Fruit fly (Drosophila melanogaster) whole organism, embryonic: ENCODE results near the gene Polr1C.

ENCODE experiments used
- Antp ChIP-seq: fragments of 200-800 bp; sonication (Bioruptor generic); optimal IDR thresholded peaks from 3 replicates; lab custom pipeline; 2016; ENCODE audit warnings: missing biosample characterization, missing genetic modification characterization
- Bgb ChIP-seq: fragments of 200-800 bp; sonication (Bioruptor generic); IDR thresholded peaks from 2 replicates; pipeline ENCODE4 v1.3.6; 2022; ENCODE audit warnings: missing biosample characterization, missing genetic modification characterization; ENCODE audit not compliant: partially characterized antibody
- CG10959 ChIP-seq: fragments of 200-800 bp; sonication (Bioruptor generic); IDR thresholded peaks from 2 replicates; pipeline ENCODE4 v1.3.6; 2022; ENCODE audit warnings: missing biosample characterization, missing genetic modification characterization
- CG11093 ChIP-seq: fragments of 200-800 bp; sonication (Bioruptor generic); IDR thresholded peaks from 3 replicates; pipeline ENCODE4 v1.3.6; 2022; ENCODE audit warnings: missing biosample characterization, missing genetic modification characterization
- CG11696 ChIP-seq: fragments of 200-800 bp; sonication (Bioruptor generic); IDR thresholded peaks from 2 replicates; pipeline ENCODE4 v1.3.6; 2022; ENCODE audit warnings: missing biosample characterization, missing genetic modification characterization
- CG14014 ChIP-seq: fragments of 200-800 bp; sonication (Bioruptor generic); IDR thresholded peaks from 2 replicates; pipeline ENCODE4 v1.3.6; 2022; ENCODE audit warnings: missing biosample characterization, missing genetic modification characterization
- CG14860 ChIP-seq: fragments of 200-800 bp; sonication (Bioruptor generic); IDR thresholded peaks from 3 replicates; pipeline ENCODE4 v1.3.6; 2022; ENCODE audit warnings: missing biosample characterization, missing genetic modification characterization; ENCODE audit not compliant: partially characterized antibody
- CG15696 ChIP-seq: fragments of 200-800 bp; sonication (Bioruptor generic); optimal IDR thresholded peaks from 2 replicates; lab custom pipeline; 2019; ENCODE audit warnings: missing biosample characterization, mild to moderate bottlenecking, missing genetic modification characterization, moderate library complexity
- CG1603 ChIP-seq: fragments of 200-800 bp; sonication (Bioruptor generic); optimal IDR thresholded peaks from 2 replicates; lab custom pipeline; 2019; ENCODE audit warnings: missing biosample characterization, mild to moderate bottlenecking, missing genetic modification characterization, moderate library complexity
- CG16863 ChIP-seq: fragments of 200-800 bp; sonication (Bioruptor generic); optimal IDR thresholded peaks from 3 replicates; lab custom pipeline; 2016; ENCODE audit warnings: missing biosample characterization, missing genetic modification characterization
- CG17612 ChIP-seq: fragments of 200-800 bp; sonication (Bioruptor generic); IDR thresholded peaks from 2 replicates; pipeline ENCODE4 v1.3.6; 2022; ENCODE audit warnings: missing biosample characterization, missing genetic modification characterization
- CG18011 ChIP-seq: fragments of 200-800 bp; sonication (Bioruptor generic); optimal IDR thresholded peaks from 2 replicates; lab custom pipeline; 2017; ENCODE audit warnings: missing biosample characterization, missing genetic modification characterization, mild to moderate bottlenecking, moderate library complexity, missing genotype
- CG1832 ChIP-seq: fragments of 200-800 bp; sonication (Bioruptor generic); optimal IDR thresholded peaks from 2 replicates; lab custom pipeline; 2017; ENCODE audit warnings: missing biosample characterization, mild to moderate bottlenecking, missing genetic modification characterization, inconsistent platforms
- CG18619 ChIP-seq: fragments of 200-800 bp; sonication (Bioruptor generic); optimal IDR thresholded peaks from 3 replicates; lab custom pipeline; 2017; ENCODE audit warnings: missing biosample characterization, mild to moderate bottlenecking, missing genetic modification characterization
- CG30431 ChIP-seq: fragments of 200-800 bp; sonication (Bioruptor generic); optimal IDR thresholded peaks from 2 replicates; lab custom pipeline; 2017; ENCODE audit warnings: missing biosample characterization, missing genetic modification characterization
- CG3407 ChIP-seq: fragments of 200-800 bp; sonication (Bioruptor generic); optimal IDR thresholded peaks from 2 replicates; lab custom pipeline; 2018; ENCODE audit warnings: missing biosample characterization, mild to moderate bottlenecking, missing genetic modification characterization
- CG34224 ChIP-seq: fragments of 200-800 bp; sonication (Bioruptor generic); IDR thresholded peaks from 3 replicates; pipeline ENCODE4 v1.3.6; 2022; ENCODE audit warnings: missing biosample characterization, missing genetic modification characterization; ENCODE audit not compliant: partially characterized antibody
- CG43689 ChIP-seq: fragments of 200-800 bp; sonication (Bioruptor generic); IDR thresholded peaks from 2 replicates; pipeline ENCODE4 v1.3.6; 2022; ENCODE audit warnings: missing biosample characterization, missing genetic modification characterization
- CG4424 ChIP-seq: fragments of 200-800 bp; sonication (Bioruptor generic); optimal IDR thresholded peaks from 3 replicates; lab custom pipeline; 2016; ENCODE audit warnings: missing biosample characterization, missing genetic modification characterization
- CG4730 ChIP-seq: fragments of 200-800 bp; sonication (Bioruptor generic); IDR thresholded peaks from 2 replicates; pipeline ENCODE4 v1.3.6; 2022; ENCODE audit warnings: missing biosample characterization, missing genetic modification characterization
- CG6254 ChIP-seq: fragments of 200-800 bp; sonication (Bioruptor generic); optimal IDR thresholded peaks from 3 replicates; lab custom pipeline; 2017; ENCODE audit warnings: mild to moderate bottlenecking, missing biosample characterization, missing genetic modification reagents, missing genetic modification characterization
- CG7357 ChIP-seq: fragments of 200-800 bp; sonication (Bioruptor generic); IDR thresholded peaks from 3 replicates; pipeline ENCODE4 v1.3.6; 2022; ENCODE audit warnings: missing biosample characterization, missing genetic modification characterization
- CG7839 ChIP-seq: fragments of 200-800 bp; sonication (Bioruptor generic); optimal IDR thresholded peaks from 3 replicates; lab custom pipeline; 2018; ENCODE audit warnings: missing biosample characterization, mild to moderate bottlenecking, missing genetic modification characterization, moderate library complexity
- Dek ChIP-seq: fragments of 200-800 bp; sonication (Bioruptor generic); optimal IDR thresholded peaks from 3 replicates; lab custom pipeline; 2019; ENCODE audit warnings: missing biosample characterization, mild to moderate bottlenecking, missing genetic modification characterization, moderate library complexity
- Dip2 ChIP-seq: fragments of 200-800 bp; sonication (Bioruptor generic); IDR thresholded peaks from 2 replicates; pipeline ENCODE4 v1.3.6; 2022; ENCODE audit warnings: missing biosample characterization, missing genetic modification characterization
- Dp ChIP-seq: fragments of 200-800 bp; sonication (Bioruptor generic); optimal IDR thresholded peaks from 2 replicates; lab custom pipeline; 2018; ENCODE audit warnings: missing biosample characterization, mild to moderate bottlenecking, missing genetic modification characterization, moderate library complexity
- Drgx ChIP-seq: fragments of 200-800 bp; sonication (Bioruptor generic); IDR thresholded peaks from 2 replicates; pipeline ENCODE4 v1.3.6; 2022; ENCODE audit warnings: missing biosample characterization, missing genetic modification characterization
- Ets65A ChIP-seq: fragments of 200-800 bp; sonication (Bioruptor generic); peaks from one replicate; lab custom pipeline; 2016; ENCODE audit warnings: missing biosample characterization, missing genetic modification characterization
- Lpt ChIP-seq: fragments of >200 bp; optimal IDR thresholded peaks from 2 replicates; lab custom pipeline; 2018; ENCODE audit warnings: missing biosample characterization, missing genetic modification characterization
- MBD-R2 ChIP-seq: fragments of 200-800 bp; sonication (Bioruptor generic); IDR thresholded peaks from 2 replicates; pipeline ENCODE4 v1.3.6; 2022; ENCODE audit warnings: missing biosample characterization, missing genetic modification characterization
- NfI ChIP-seq: fragments of 200-800 bp; sonication (Bioruptor generic); optimal IDR thresholded peaks from 3 replicates; lab custom pipeline; 2018; ENCODE audit warnings: missing biosample characterization, mild to moderate bottlenecking, missing genetic modification characterization, moderate library complexity
- Oaz ChIP-seq: fragments of 200-800 bp; sonication (Bioruptor generic); IDR thresholded peaks from 2 replicates; pipeline ENCODE4 v1.3.6; 2022; ENCODE audit warnings: missing biosample characterization, missing genetic modification characterization
- PHDP ChIP-seq: fragments of 200-800 bp; sonication (Bioruptor generic); optimal IDR thresholded peaks from 3 replicates; lab custom pipeline; 2018; ENCODE audit warnings: missing biosample characterization, mild to moderate bottlenecking, missing genetic modification characterization, moderate library complexity
- Ravus ChIP-seq: fragments of 200-800 bp; sonication (Bioruptor generic); IDR thresholded peaks from 2 replicates; pipeline ENCODE4 v1.3.6; 2022; ENCODE audit warnings: missing biosample characterization, missing genetic modification characterization
- Rx ChIP-seq: fragments of 200-800 bp; sonication (Bioruptor generic); IDR thresholded peaks from 2 replicates; pipeline ENCODE4 v1.3.6; 2022; ENCODE audit warnings: missing biosample characterization, missing genetic modification characterization
- Trl ChIP-seq, 3 experiments: fragments of >200 bp in 2 of 3; fragments of 200-800 bp in 1 of 3; sonication (Bioruptor generic) in 1 of 3; optimal IDR thresholded peaks; 2 replicates in 1 of 3; 3 replicates in 2 of 3; lab custom pipeline; 2016 to 2017; ENCODE audit warnings: missing biosample characterization in 1 of 3, missing genetic modification characterization in 1 of 3
- chinmo ChIP-seq: fragments of 200-800 bp; sonication (Bioruptor generic); IDR thresholded peaks from 4 replicates; pipeline ENCODE4 v1.3.6; 2022; ENCODE audit warnings: missing biosample characterization, missing genetic modification characterization; ENCODE audit not compliant: partially characterized antibody
- croc ChIP-seq: fragments of 200-800 bp; sonication (Bioruptor generic); conservative IDR thresholded peaks from 3 replicates; pipeline ENCODE4 v1.3.6; 2022; ENCODE audit warnings: missing biosample characterization, missing genetic modification characterization
- crp ChIP-seq, 2 experiments: fragments of 200-800 bp; sonication (Bioruptor generic); optimal IDR thresholded peaks; 2 replicates in 1 of 2; 3 replicates in 1 of 2; lab custom pipeline; 2017; ENCODE audit warnings: missing biosample characterization in 2 of 2, missing genetic modification characterization in 2 of 2, mild to moderate bottlenecking in 1 of 2, moderate library complexity in 1 of 2
- dpn ChIP-seq, 2 experiments: fragments of 200-800 bp; sonication (Bioruptor generic); optimal IDR thresholded peaks; 3 replicates each; lab custom pipeline; 2016; ENCODE audit warnings: missing biosample characterization in 2 of 2, missing genetic modification characterization in 2 of 2
- eyg ChIP-seq: fragments of 200-800 bp; sonication (Bioruptor generic); optimal IDR thresholded peaks from 3 replicates; lab custom pipeline; 2016; ENCODE audit warnings: missing biosample characterization, missing genetic modification characterization
- gfzf ChIP-seq: fragments of 200-800 bp; sonication (Bioruptor generic); optimal IDR thresholded peaks from 2 replicates; lab custom pipeline; 2016; ENCODE audit warnings: missing biosample characterization, mild to moderate bottlenecking, missing genetic modification characterization, moderate library complexity
- h ChIP-seq: fragments of >200 bp; optimal IDR thresholded peaks from 2 replicates; lab custom pipeline; 2017
- mld ChIP-seq: fragments of 200-800 bp; sonication (Bioruptor generic); IDR thresholded peaks from 3 replicates; pipeline ENCODE4 v1.3.6; 2022; ENCODE audit warnings: missing biosample characterization, missing genetic modification characterization; ENCODE audit not compliant: partially characterized antibody
- repo ChIP-seq: fragments of 200-800 bp; sonication (Bioruptor generic); optimal IDR thresholded peaks from 2 replicates; lab custom pipeline; 2016; ENCODE audit warnings: missing biosample characterization, missing genetic modification characterization
- sqz ChIP-seq: fragments of 200-800 bp; sonication (Bioruptor generic); optimal IDR thresholded peaks from 3 replicates; lab custom pipeline; 2018; ENCODE audit warnings: missing biosample characterization, mild to moderate bottlenecking, missing genetic modification characterization
- tna ChIP-seq: fragments of 200-800 bp; sonication (Bioruptor generic); IDR thresholded peaks from 2 replicates; pipeline ENCODE4 v1.3.6; 2022; ENCODE audit warnings: missing biosample characterization, missing genetic modification characterization; ENCODE audit not compliant: partially characterized antibody
- tup ChIP-seq: fragments of 200-800 bp; sonication (Bioruptor generic); optimal IDR thresholded peaks from 2 replicates; lab custom pipeline; 2016; ENCODE audit warnings: missing biosample characterization, mild to moderate bottlenecking, missing genetic modification characterization, moderate library complexity
- unc-4 ChIP-seq: fragments of 200-800 bp; sonication (Bioruptor generic); IDR thresholded peaks from 2 replicates; pipeline ENCODE4 v1.3.6; 2022; ENCODE audit warnings: missing biosample characterization, missing genetic modification characterization; ENCODE audit not compliant: partially characterized antibody

Gene Polr1C

dm6 chr2L:4976988-4977551 is 8.3 kb downstream of the Polr1C start, which contains the start of the genes Gmd and CG3792 (continued):
- TF ChIP-seq CG34224 (GFP tag; lab: Robert Waterston, UW), result peak; percentile 89
- TF ChIP-seq Antp (GFP tag; lab: Kevin White, UChicago), result peak; percentile 95
- TF ChIP-seq CG4730 (GFP tag; lab: Robert Waterston, UW), result peak; percentile 95
- peak; percentile 94 for TF ChIP-seq croc (GFP tag; lab: Robert Waterston, UW)
- peak; percentile 78 for TF ChIP-seq CG3407 (GFP tag; lab: Kevin White, UChicago)
- peak; percentile 95 for TF ChIP-seq CG14014

dm6 chr2L:4979138-4979537 is 10.3 kb downstream of the Polr1C start, which contains the start of gene CG8891:
Gene CG8891 (minus strand): TSS chr2L:4979379.
- no peak for TF ChIP-seq tna
- no peak for TF ChIP-seq CG7839 (tag; lab: Kevin White, UChicago)
- TF ChIP-seq Ets65A (GFP tag; lab: Kevin White, UChicago), result no peak
- TF ChIP-seq mld (GFP tag; lab: Robert Waterston, UW), result no peak
- no peak for TF ChIP-seq CG16863 (GFP tag; lab: Kevin White, UChicago)
- no peak for TF ChIP-seq sqz (GFP tag; lab: Kevin White, UChicago)
- peak; percentile 52 for TF ChIP-seq MBD-R2 (GFP tag; lab: Robert Waterston, UW)
- TF ChIP-seq Drgx (GFP tag; lab: Robert Waterston, UW), result no peak
- TF ChIP-seq PHDP, result no peak
- TF ChIP-seq CG14860, result no peak
- no peak for TF ChIP-seq Dip2
- no peak for TF ChIP-seq CG10959 (GFP tag; lab: Robert Waterston, UW)
- TF ChIP-seq CG6254 (GFP tag; lab: Kevin White, UChicago), result peak; percentile 97
- TF ChIP-seq CG18011 (GFP tag; lab: Kevin White, UChicago), result peak; percentile 17
- no peak for TF ChIP-seq gfzf
- TF ChIP-seq CG30431 (GFP tag; lab: Kevin White, UChicago), result no peak
- no peak for TF ChIP-seq NfI
- TF ChIP-seq CG11093, result no peak
- no peak for TF ChIP-seq CG15696
- peak in 1 of 2 experiments; percentile 83 for TF ChIP-seq crp (GFP tag; optimal IDR thresholded peaks at IDR 0.05; lab: Kevin White, UChicago)
- no peak for TF ChIP-seq CG1832 (GFP tag; lab: Kevin White, UChicago)
- TF ChIP-seq Ravus (GFP tag; lab: Robert Waterston, UW), result no peak
- TF ChIP-seq unc-4, result no peak
- no peak for TF ChIP-seq Bgb (GFP tag; lab: Robert Waterston, UW)
- TF ChIP-seq CG7357 (GFP tag; lab: Robert Waterston, UW), result no peak
- no peak for TF ChIP-seq CG18619 (GFP tag; lab: Kevin White, UChicago)
- TF ChIP-seq Trl (optimal IDR thresholded peaks at IDR 0.05; lab: Kevin White, UChicago), result no peak
- no peak for TF ChIP-seq Trl (GFP tag; optimal IDR thresholded peaks at IDR 0.05; lab: Kevin White, UChicago)
- no peak for TF ChIP-seq CG11696
- TF ChIP-seq CG1603 (tag; lab: Kevin White, UChicago), result no peak
- no peak for TF ChIP-seq Dek (tag; lab: Kevin White, UChicago)
- TF ChIP-seq CG4424, result no peak
- no peak for TF ChIP-seq repo
- no peak for TF ChIP-seq Oaz (GFP tag; lab: Robert Waterston, UW)
- no peak for TF ChIP-seq CG43689 (GFP tag; lab: Robert Waterston, UW)
- TF ChIP-seq Lpt (GFP tag; lab: Kevin White, UChicago), result no peak
- TF ChIP-seq Dp (GFP tag; lab: Kevin White, UChicago), result peak; percentile 77
- no peak for TF ChIP-seq Rx (GFP tag; lab: Robert Waterston, UW)
- TF ChIP-seq chinmo, result 0 out of 4 replicates have a peak, but pooled peaks have one; percentile 64
- TF ChIP-seq dpn (GFP tag; optimal IDR thresholded peaks at IDR 0.05; lab: Kevin White, UChicago), result no peak
- TF ChIP-seq CG17612 (GFP tag; lab: Robert Waterston, UW), result no peak
- no peak for TF ChIP-seq eyg (GFP tag; lab: Kevin White, UChicago)
- TF ChIP-seq h, result no peak
- TF ChIP-seq tup (GFP tag; lab: Kevin White, UChicago), result no peak
